Worm (Caenorhabditis elegans) whole organism, late embryonic: ENCODE data around the gene C44C10.7.

Experiments
- C08G9.2 ChIP-seq: sonication (generic microtip); optimal IDR thresholded peaks from 2 replicates; lab custom pipeline; 2016; ENCODE audit warnings: mild to moderate bottlenecking, missing genetic modification characterization, moderate library complexity, missing compliant biosample characterization
- ama-1 ChIP-seq: fragments of 150-350 bp; optimal IDR thresholded peaks from 2 replicates; lab custom pipeline; 2014
- ceh-14 ChIP-seq: sonication (generic microtip); optimal IDR thresholded peaks from 2 replicates; lab custom pipeline; 2016; ENCODE audit warnings: missing genotype, missing genetic modification characterization, missing compliant biosample characterization
- ceh-19 ChIP-seq: fragments of 200-800 bp; sonication (Bioruptor generic); optimal IDR thresholded peaks from 2 replicates; lab custom pipeline; 2018; ENCODE audit warnings: mild to moderate bottlenecking, missing genetic modification characterization, missing compliant biosample characterization
- ceh-2 ChIP-seq: sonication (generic microtip); optimal IDR thresholded peaks from 2 replicates; lab custom pipeline; 2016; ENCODE audit warnings: missing genotype, missing genetic modification characterization, missing compliant biosample characterization
- ceh-22 ChIP-seq: sonication (generic microtip); optimal IDR thresholded peaks from 2 replicates; lab custom pipeline; 2017; ENCODE audit warnings: missing biosample characterization, missing genetic modification characterization
- ceh-31 ChIP-seq: sonication (generic microtip); optimal IDR thresholded peaks from 2 replicates; lab custom pipeline; 2016; ENCODE audit warnings: missing genetic modification characterization, missing compliant biosample characterization
- ceh-9 ChIP-seq: sonication (generic microtip); optimal IDR thresholded peaks from 2 replicates; lab custom pipeline; 2016; ENCODE audit warnings: mild to moderate bottlenecking, missing genetic modification characterization, inconsistent platforms, missing compliant biosample characterization
- ets-4 ChIP-seq: sonication (generic microtip); optimal IDR thresholded peaks from 2 replicates; lab custom pipeline; 2016; ENCODE audit warnings: missing genetic modification characterization, missing compliant biosample characterization
- fkh-10 ChIP-seq: fragments of 150-350 bp; optimal IDR thresholded peaks from 2 replicates; lab custom pipeline; 2014; ENCODE audit warnings: missing biosample characterization, missing genetic modification reagents, missing genetic modification characterization
- gmeb-2 ChIP-seq: sonication (generic microtip); optimal IDR thresholded peaks from 2 replicates; lab custom pipeline; 2016; ENCODE audit warnings: missing genetic modification characterization, inconsistent platforms, missing compliant biosample characterization
- hlh-13 ChIP-seq: fragments of 200-800 bp; sonication (Bioruptor generic); optimal IDR thresholded peaks from 2 replicates; lab custom pipeline; 2018; ENCODE audit warnings: mild to moderate bottlenecking, missing genetic modification characterization, missing compliant biosample characterization
- hlh-30 ChIP-seq: sonication (generic microtip); optimal IDR thresholded peaks from 2 replicates; lab custom pipeline; 2017; ENCODE audit warnings: antibody characterized with exemption, missing genetic modification characterization, missing compliant biosample characterization; ENCODE audit not compliant: insufficient read depth
- hlh-6 ChIP-seq: sonication (generic microtip); optimal IDR thresholded peaks from 2 replicates; lab custom pipeline; 2016; ENCODE audit warnings: missing genotype, missing genetic modification characterization, missing compliant biosample characterization
- madf-2 ChIP-seq: sonication (generic microtip); optimal IDR thresholded peaks from 2 replicates; lab custom pipeline; 2017; ENCODE audit warnings: missing genetic modification characterization, missing compliant biosample characterization
- mec-3 ChIP-seq: sonication (generic microtip); optimal IDR thresholded peaks from 2 replicates; lab custom pipeline; 2016; ENCODE audit warnings: borderline replicate concordance, missing genetic modification characterization, missing compliant biosample characterization
- pag-3 ChIP-seq: sonication (generic microtip); optimal IDR thresholded peaks from 2 replicates; lab custom pipeline; 2016; ENCODE audit warnings: missing compliant biosample characterization, missing genetic modification characterization, borderline replicate concordance
- pat-9 ChIP-seq: fragments of 200-800 bp; sonication (Bioruptor generic); optimal IDR thresholded peaks from 2 replicates; lab custom pipeline; 2018; ENCODE audit warnings: mild to moderate bottlenecking, missing genetic modification characterization, moderate library complexity, missing compliant biosample characterization
- pax-1 ChIP-seq: fragments of 150-350 bp; optimal IDR thresholded peaks from 2 replicates; lab custom pipeline; 2014; ENCODE audit warnings: missing biosample characterization, missing genetic modification characterization
- pha-4 ChIP-seq: fragments of 150-350 bp; optimal IDR thresholded peaks from 2 replicates; lab custom pipeline; 2018; ENCODE audit warnings: missing biosample characterization, missing genetic modification reagents, missing genetic modification characterization
- pqm-1 ChIP-seq: sonication (generic microtip); optimal IDR thresholded peaks from 2 replicates; lab custom pipeline; 2016; ENCODE audit warnings: missing genetic modification characterization, missing compliant biosample characterization
- sox-2 ChIP-seq: fragments of 200-800 bp; sonication (Bioruptor generic); IDR thresholded peaks from 2 replicates; pipeline ENCODE4 v1.3.6; 2022; ENCODE audit warnings: missing genetic modification reagents, missing genetic modification characterization, missing compliant biosample characterization
- sox-4 ChIP-seq: sonication (generic microtip); optimal IDR thresholded peaks from 2 replicates; lab custom pipeline; 2017; ENCODE audit warnings: mild to moderate bottlenecking, missing genetic modification characterization, inconsistent platforms, missing compliant biosample characterization
- tbx-2 ChIP-seq: sonication (generic microtip); optimal IDR thresholded peaks from 2 replicates; lab custom pipeline; 2016; ENCODE audit warnings: missing genetic modification characterization, missing compliant biosample characterization
- tbx-7 ChIP-seq: sonication (generic microtip); optimal IDR thresholded peaks from 2 replicates; lab custom pipeline; 2016; ENCODE audit warnings: missing genotype, missing genetic modification characterization, missing compliant biosample characterization
- unc-3 ChIP-seq, 2 experiments: fragments of 200-800 bp in 1 of 2; sonication (Bioruptor generic) in 1 of 2; sonication (generic microtip) in 1 of 2; conservative IDR thresholded peaks in 1 of 2; optimal IDR thresholded peaks in 1 of 2; 2 replicates each; pipeline versions ENCODE4 v1.3.6 to Lab custom; 2016 to 2022; ENCODE audit warnings: missing compliant biosample characterization in 2 of 2, missing genetic modification characterization in 2 of 2, missing genetic modification reagents in 1 of 2
- unc-42 ChIP-seq: sonication (generic microtip); optimal IDR thresholded peaks from 2 replicates; lab custom pipeline; 2016; ENCODE audit warnings: missing genotype, missing genetic modification characterization, missing compliant biosample characterization
- unc-55 ChIP-seq: sonication (generic microtip); optimal IDR thresholded peaks from 2 replicates; lab custom pipeline; 2017; ENCODE audit warnings: missing biosample characterization, missing genetic modification reagents, missing genetic modification characterization
- unc-86 ChIP-seq: sonication (generic microtip); optimal IDR thresholded peaks from 2 replicates; lab custom pipeline; 2016; ENCODE audit warnings: missing genetic modification characterization, missing compliant biosample characterization

C44C10.7 gene

DNA sequence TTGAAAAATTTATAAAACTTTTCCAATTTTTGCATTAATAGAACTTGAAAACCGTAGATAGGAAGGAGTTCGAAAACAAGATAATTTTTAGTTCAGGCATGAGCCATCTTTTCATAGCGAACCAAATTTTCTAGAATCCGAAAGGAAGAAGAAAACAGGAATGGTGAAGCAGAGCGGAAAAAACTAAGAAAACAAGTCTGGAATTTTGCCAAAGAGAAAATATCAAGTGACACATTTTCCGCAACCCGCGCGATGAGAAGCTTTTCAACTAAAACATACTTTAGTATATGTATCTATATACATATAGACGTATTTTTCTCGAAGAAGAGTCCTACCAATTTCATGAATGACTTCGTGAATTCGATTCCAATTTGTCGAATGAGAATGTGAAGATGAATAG, 46.5 kb downstream of the C44C10.7 start:
- TF ChIP-seq unc-55 (GFP tag; lab: Kevin White, UChicago) = no peak
- TF ChIP-seq ets-4 (tag; lab: Kevin White, UChicago) = no peak
- no peak for TF ChIP-seq C08G9.2 (tag; lab: Kevin White, UChicago)

DNA sequence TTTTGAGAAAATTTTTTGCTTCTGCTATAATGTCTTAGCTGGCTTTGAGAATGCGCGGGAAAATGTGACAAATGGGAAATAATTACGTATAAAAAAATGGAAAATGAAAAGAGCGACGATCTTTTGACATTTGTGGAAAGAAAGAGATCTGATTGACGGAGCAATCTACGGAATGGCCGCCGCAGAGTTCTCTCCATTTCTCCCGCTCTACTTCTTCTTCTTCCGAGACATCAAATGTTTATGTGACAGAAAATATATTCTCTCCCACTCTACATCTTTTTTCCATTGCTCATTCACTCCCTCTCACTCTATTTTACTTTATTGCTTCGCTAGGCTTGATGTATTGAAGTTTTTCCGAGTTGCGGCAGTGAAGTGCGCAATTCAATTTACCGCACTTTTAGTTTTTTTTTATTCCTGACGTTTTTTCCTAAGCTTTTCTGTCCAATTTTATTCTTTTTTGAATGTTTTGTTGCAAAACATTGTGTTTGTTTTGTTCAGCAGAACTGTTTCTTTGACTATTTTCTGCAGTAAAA, 47.5 kb downstream of the C44C10.7 start:
- TF ChIP-seq ceh-14 (tag; lab: Kevin White, UChicago) (peak; percentile 1), sox-4 (tag; lab: Kevin White, UChicago) (no peak), unc-42 (tag; lab: Kevin White, UChicago) (peak; percentile 84)
- TF ChIP-seq, all 69 proteins: peak for 2

DNA sequence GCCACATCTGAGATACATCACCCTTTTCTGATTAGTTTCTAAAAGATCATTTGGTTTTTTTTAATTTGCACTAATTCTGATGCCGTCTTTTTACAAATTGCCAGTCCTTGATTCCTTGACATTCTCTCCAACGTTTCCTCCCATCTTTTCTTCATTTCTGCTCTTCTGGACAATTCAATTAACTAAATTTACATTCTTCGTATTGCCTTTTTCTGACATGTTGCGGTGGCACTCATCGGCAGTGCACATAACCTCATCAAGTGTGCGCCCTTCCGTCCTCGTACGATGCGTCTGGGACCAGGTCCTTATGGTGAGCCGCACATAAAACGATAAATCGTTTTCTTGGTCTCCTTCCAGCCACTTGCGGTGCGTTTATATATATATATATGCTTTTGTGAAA, 49.1 kb downstream of the C44C10.7 start:
- TF ChIP-seq hlh-13 (GFP tag; lab: Kevin White, UChicago) (no peak), tbx-2 (tag; lab: Kevin White, UChicago) (no peak), ceh-31 (peak; percentile 30), ceh-14 (tag; lab: Kevin White, UChicago) (peak; percentile 2), unc-42 (tag; lab: Kevin White, UChicago) (peak; percentile 90), ceh-22 (tag; lab: Kevin White, UChicago) (no peak), hlh-30 (tag; lab: Kevin White, UChicago) (no peak), fkh-10 (GFP tag; lab: Kevin White, UChicago) (no peak), hlh-6 (tag; lab: Kevin White, UChicago) (no peak)

DNA sequence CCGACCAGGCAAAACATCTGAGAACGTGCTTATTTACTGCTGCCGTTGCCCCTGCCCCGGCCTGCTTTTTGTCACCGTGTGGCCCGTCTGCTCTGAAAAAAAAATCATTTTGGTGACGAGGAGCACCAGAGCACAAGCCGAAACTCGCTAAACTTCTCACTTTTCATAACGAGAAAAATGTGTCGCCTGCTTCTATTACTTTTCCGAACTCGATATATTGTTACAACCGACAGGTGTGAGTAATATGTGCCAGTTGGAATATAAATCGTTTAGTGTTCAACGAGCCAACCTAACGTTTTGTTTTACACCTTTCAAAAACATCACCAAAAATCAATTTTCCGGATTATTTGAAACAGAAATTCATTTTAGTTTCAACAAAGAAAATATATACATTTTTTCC, 50.3 kb downstream of the C44C10.7 start:
- TF ChIP-seq pax-1 (tag; lab: Kevin White, UChicago) (no peak), tbx-7 (tag; lab: Kevin White, UChicago) (no peak), unc-86 (tag; lab: Kevin White, UChicago) (no peak), ceh-9 (tag; lab: Kevin White, UChicago) (no peak), ceh-2 (no peak), unc-3 (GFP tag; conservative IDR thresholded peaks at IDR 0.05; lab: Robert Waterston, UW) (no peak), unc-3 (tag; optimal IDR thresholded peaks at IDR 0.05; lab: Kevin White, UChicago) (no peak), gmeb-2 (tag; lab: Kevin White, UChicago) (no peak), pat-9 (tag; lab: Kevin White, UChicago) (no peak), hlh-30 (tag; lab: Kevin White, UChicago) (no peak), ama-1 (lab: Kevin White, UChicago) (no peak), pqm-1 (tag; lab: Kevin White, UChicago) (no peak), sox-2 (no peak), madf-2 (no peak), pha-4 (tag; lab: Kevin White, UChicago) (no peak), ceh-19 (GFP tag; lab: Kevin White, UChicago) (no peak), pag-3 (tag; lab: Kevin White, UChicago) (no peak), ceh-14 (tag; lab: Kevin White, UChicago) (no peak), mec-3 (no peak), unc-42 (tag; lab: Kevin White, UChicago) (no peak)
